Fruit fly (Drosophila melanogaster) whole organism, adult: ENCODE data around the gene Or85f.
A peak's percentile ranks its signal among the peaks of the same experiment; 100 is the strongest.

Experiments used
- CG1620 ChIP-seq: fragments of 200-800 bp; sonication (Bioruptor generic); optimal IDR thresholded peaks from 2 replicates; lab custom pipeline; 2016; ENCODE audit warnings: missing biosample characterization, missing genetic modification characterization
- CG33017 ChIP-seq: fragments of 200-800 bp; sonication (Bioruptor generic); optimal IDR thresholded peaks from 2 replicates; lab custom pipeline; 2018; ENCODE audit warnings: missing biosample characterization, mild to moderate bottlenecking, missing genetic modification characterization, moderate library complexity
- cic ChIP-seq: fragments of 200-800 bp; sonication (Bioruptor generic); optimal IDR thresholded peaks from 2 replicates; lab custom pipeline; 2017; ENCODE audit warnings: missing biosample characterization, mild to moderate bottlenecking, missing genetic modification characterization, moderate library complexity
- kay ChIP-seq: fragments of 200-800 bp; sonication (Bioruptor generic); peaks from one replicate; lab custom pipeline; 2016; ENCODE audit warnings: missing biosample characterization, missing genetic modification characterization, borderline replicate concordance
- pad ChIP-seq: fragments of 200-800 bp; sonication (Bioruptor generic); optimal IDR thresholded peaks from 3 replicates; lab custom pipeline; 2017; ENCODE audit warnings: missing biosample characterization, missing genetic modification characterization, mild to moderate bottlenecking, moderate library complexity, missing genetic modification reagents
- tj ChIP-seq: fragments of 200-800 bp; sonication (Bioruptor generic); optimal IDR thresholded peaks from 3 replicates; lab custom pipeline; 2017; ENCODE audit warnings: missing biosample characterization, mild to moderate bottlenecking, missing genetic modification characterization, moderate library complexity

DNA sequence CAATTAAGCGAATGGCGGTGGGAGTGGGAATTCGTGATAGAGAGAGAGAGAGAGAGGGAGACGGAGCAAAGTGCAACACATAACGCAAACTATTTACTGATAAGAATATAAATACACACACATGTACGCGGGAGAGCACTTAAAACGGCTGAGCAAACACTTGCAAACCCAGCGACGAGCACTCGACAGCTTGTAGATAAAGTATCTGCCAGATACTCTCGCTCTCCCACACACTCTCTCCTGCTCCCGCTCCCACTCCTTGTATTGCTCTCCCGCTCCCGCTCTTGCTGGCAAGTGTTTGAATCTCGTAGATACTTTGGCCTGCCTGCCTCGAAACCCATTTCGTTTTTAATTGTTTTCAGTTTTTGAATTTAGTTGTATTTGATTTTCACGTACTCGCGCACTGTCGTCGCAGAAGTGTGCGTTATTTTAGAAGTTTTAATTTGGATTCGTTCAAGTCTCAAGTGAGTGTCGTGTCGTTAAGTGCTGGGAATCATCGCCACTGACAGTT lies 30.3 kb downstream of the Or85f start:
- TF ChIP-seq CG1620 (GFP tag; lab: Kevin White, UChicago) (no peak), pad (GFP tag; lab: Kevin White, UChicago) (peak; percentile 20), tj (peak; percentile 74), kay (GFP tag; lab: Kevin White, UChicago) (no peak), CG33017 (tag; lab: Kevin White, UChicago) (peak; percentile 63), cic (GFP tag; lab: Kevin White, UChicago) (peak; percentile 90)
